Worm (Caenorhabditis elegans) whole organism, L4 larva: ENCODE measurements around the gene stdh-3.

Source experiments
- F26F4.8 ChIP-seq: fragments of 200-800 bp; sonication (Bioruptor generic); conservative IDR thresholded peaks from 2 replicates; pipeline ENCODE4 v1.3.6; 2022; ENCODE audit warnings: missing genetic modification characterization, missing compliant biosample characterization
- F44E2.7 ChIP-seq: fragments of 200-800 bp; sonication (Bioruptor generic); IDR thresholded peaks from 2 replicates; pipeline ENCODE4 v2.1.2; 2022; ENCODE audit warnings: missing genetic modification characterization, missing compliant biosample characterization
- T20F7.1 ChIP-seq: fragments of 200-800 bp; sonication (Bioruptor generic); optimal IDR thresholded peaks from 2 replicates; lab custom pipeline; 2018; ENCODE audit warnings: mild to moderate bottlenecking, missing genetic modification characterization, missing compliant biosample characterization
- ZK337.2 ChIP-seq: fragments of 200-800 bp; sonication (Bioruptor generic); IDR thresholded peaks from 2 replicates; pipeline ENCODE4 v1.3.6; 2022; ENCODE audit warnings: missing genetic modification reagents, missing genetic modification characterization, missing compliant biosample characterization
- aha-1 ChIP-seq: fragments of 150-350 bp; peaks from one replicate; lab custom pipeline; 2014; ENCODE audit warnings: missing biosample characterization, missing genetic modification characterization
- attf-4 ChIP-seq: sonication (generic microtip); optimal IDR thresholded peaks from 3 replicates; lab custom pipeline; 2017; ENCODE audit warnings: missing biosample characterization, missing genetic modification characterization
- ceh-28 ChIP-seq: fragments of 150-350 bp; optimal IDR thresholded peaks from 2 replicates; lab custom pipeline; 2014; ENCODE audit warnings: missing biosample characterization, missing genetic modification reagents, missing genetic modification characterization
- ceh-32 ChIP-seq: sonication (generic microtip); optimal IDR thresholded peaks from 2 replicates; lab custom pipeline; 2016; ENCODE audit warnings: mild to moderate bottlenecking, missing genetic modification characterization, missing compliant biosample characterization; ENCODE audit not compliant: poor library complexity
- ceh-62 ChIP-seq: sonication (generic microtip); optimal IDR thresholded peaks from 2 replicates; lab custom pipeline; 2017; ENCODE audit warnings: missing biosample characterization, missing genetic modification characterization
- ceh-82 ChIP-seq: sonication (generic microtip); optimal IDR thresholded peaks from 2 replicates; lab custom pipeline; 2017; ENCODE audit warnings: missing biosample characterization, missing genetic modification characterization
- cey-2 ChIP-seq: sonication (generic microtip); optimal IDR thresholded peaks from 3 replicates; lab custom pipeline; 2017; ENCODE audit warnings: missing genetic modification characterization, mild to moderate bottlenecking, missing compliant biosample characterization, antibody characterized with exemption, borderline replicate concordance; ENCODE audit not compliant: insufficient read depth
- daf-8 ChIP-seq: fragments of 200-800 bp; sonication (Bioruptor generic); IDR thresholded peaks from 2 replicates; pipeline ENCODE4 v1.3.6; 2022; ENCODE audit warnings: missing genetic modification characterization, missing compliant biosample characterization
- duxl-1 ChIP-seq: sonication (generic microtip); optimal IDR thresholded peaks from 2 replicates; lab custom pipeline; 2016; ENCODE audit warnings: mild to moderate bottlenecking, missing genetic modification characterization, moderate library complexity, missing compliant biosample characterization; ENCODE audit not compliant: poor library complexity
- egl-43 ChIP-seq: fragments of 200-800 bp; sonication (Bioruptor generic); IDR thresholded peaks from 2 replicates; pipeline ENCODE4 v1.3.6; 2022; ENCODE audit warnings: missing genetic modification reagents, missing genetic modification characterization, missing compliant biosample characterization
- hlh-11 ChIP-seq: fragments of 200-800 bp; sonication (Bioruptor generic); optimal IDR thresholded peaks from 2 replicates; lab custom pipeline; 2018; ENCODE audit warnings: mild to moderate bottlenecking, missing genetic modification characterization, missing compliant biosample characterization
- lim-7 ChIP-seq: fragments of 200-800 bp; sonication (Bioruptor generic); IDR thresholded peaks from 2 replicates; pipeline ENCODE4 v1.3.6; 2022; ENCODE audit warnings: missing genetic modification characterization, missing compliant biosample characterization
- lin-38 ChIP-seq: fragments of 200-800 bp; sonication (Bioruptor generic); IDR thresholded peaks from 2 replicates; pipeline ENCODE4 v1.3.6; 2022; ENCODE audit warnings: missing genetic modification reagents, missing genetic modification characterization, missing compliant biosample characterization
- lin-39 ChIP-seq: fragments of 150-350 bp; optimal IDR thresholded peaks from 2 replicates; lab custom pipeline; 2014; ENCODE audit warnings: missing biosample characterization, missing genetic modification reagents, missing genetic modification characterization
- madf-9 ChIP-seq: fragments of 200-800 bp; sonication (Bioruptor generic); conservative IDR thresholded peaks from 2 replicates; pipeline ENCODE4 v1.3.6; 2022; ENCODE audit warnings: missing genetic modification reagents, missing genetic modification characterization, missing compliant biosample characterization
- mdl-1 ChIP-seq, 2 experiments: fragments of 150-350 bp in 1 of 2; sonication (generic microtip) in 1 of 2; optimal IDR thresholded peaks; 2 replicates each; lab custom pipeline; 2014 to 2017; ENCODE audit warnings: missing biosample characterization in 2 of 2, missing genetic modification characterization in 2 of 2
- mdt-29 ChIP-seq: fragments of 200-800 bp; sonication (Bioruptor generic); IDR thresholded peaks from 2 replicates; pipeline ENCODE4 v1.3.6; 2022; ENCODE audit warnings: missing genetic modification reagents, missing genetic modification characterization, missing compliant biosample characterization
- mes-2 ChIP-seq: sonication (generic microtip); optimal IDR thresholded peaks from 2 replicates; lab custom pipeline; 2016; ENCODE audit warnings: missing genotype, mild to moderate bottlenecking, missing genetic modification characterization, missing compliant biosample characterization; ENCODE audit not compliant: poor library complexity, severe bottlenecking
- nhr-10 ChIP-seq: fragments of 150-350 bp; optimal IDR thresholded peaks from 2 replicates; lab custom pipeline; 2014; ENCODE audit warnings: missing biosample characterization, missing genetic modification characterization
- nhr-102 ChIP-seq: sonication (generic microtip); optimal IDR thresholded peaks from 2 replicates; lab custom pipeline; 2016; ENCODE audit warnings: mild to moderate bottlenecking, missing genetic modification characterization, moderate library complexity, missing compliant biosample characterization
- nhr-11 ChIP-seq: fragments of 150-350 bp; optimal IDR thresholded peaks from 2 replicates; lab custom pipeline; 2014; ENCODE audit warnings: missing biosample characterization, missing genetic modification characterization
- nhr-237 ChIP-seq: sonication (generic microtip); optimal IDR thresholded peaks from 2 replicates; lab custom pipeline; 2017; ENCODE audit warnings: missing biosample characterization, missing genetic modification characterization
- nhr-28 ChIP-seq: fragments of 150-350 bp; optimal IDR thresholded peaks from 2 replicates; lab custom pipeline; 2014; ENCODE audit warnings: missing biosample characterization, missing genetic modification characterization
- nhr-42 ChIP-seq: fragments of 200-800 bp; sonication (Bioruptor generic); IDR thresholded peaks from 2 replicates; pipeline ENCODE4 v1.3.6; 2022; ENCODE audit warnings: missing genetic modification characterization, missing compliant biosample characterization
- nhr-76 ChIP-seq: fragments of 150-350 bp; optimal IDR thresholded peaks from 2 replicates; lab custom pipeline; 2014; ENCODE audit warnings: missing biosample characterization, missing genetic modification characterization
- php-3 ChIP-seq: fragments of 200-800 bp; sonication (Bioruptor generic); IDR thresholded peaks from 2 replicates; pipeline ENCODE4 v1.3.6; 2022; ENCODE audit warnings: missing genetic modification reagents, missing genetic modification characterization, missing compliant biosample characterization
- rbr-2 ChIP-seq: sonication (generic microtip); optimal IDR thresholded peaks from 2 replicates; lab custom pipeline; 2016; ENCODE audit warnings: missing genotype, missing genetic modification characterization, missing compliant biosample characterization
- sdz-12 ChIP-seq: fragments of 200-800 bp; sonication (Bioruptor generic); optimal IDR thresholded peaks from 2 replicates; lab custom pipeline; 2018; ENCODE audit warnings: mild to moderate bottlenecking, missing genetic modification characterization, missing compliant biosample characterization
- snpc-1.2 ChIP-seq: fragments of 200-800 bp; sonication (Bioruptor generic); IDR thresholded peaks from 2 replicates; pipeline ENCODE4 v1.3.6; 2022; ENCODE audit warnings: missing genetic modification reagents, missing genetic modification characterization, missing compliant biosample characterization
- unc-130 ChIP-seq: sonication (generic microtip); optimal IDR thresholded peaks from 2 replicates; lab custom pipeline; 2016; ENCODE audit warnings: missing genetic modification reagents, missing genetic modification characterization, missing compliant biosample characterization
- unc-62 ChIP-seq, 3 experiments: fragments of 150-350 bp in 1 of 3; sonication (generic microtip); optimal IDR thresholded peaks in 2 of 3; peaks in 1 of 3; 1 replicate in 1 of 3; 2 replicates in 2 of 3; lab custom pipeline; 2014 to 2017; ENCODE audit warnings: missing biosample characterization in 3 of 3, missing genetic modification characterization in 3 of 3, missing genetic modification reagents in 3 of 3, missing genotype in 1 of 3
- zfp-3 ChIP-seq: fragments of 200-800 bp; sonication (Bioruptor generic); conservative IDR thresholded peaks from 2 replicates; pipeline ENCODE4 v1.3.6; 2022; ENCODE audit warnings: missing genetic modification reagents, missing genetic modification characterization, missing compliant biosample characterization
- ztf-7 ChIP-seq: fragments of 150-350 bp; optimal IDR thresholded peaks from 2 replicates; lab custom pipeline; 2014; ENCODE audit warnings: missing biosample characterization, missing genetic modification characterization

Gene stdh-3

DNA sequence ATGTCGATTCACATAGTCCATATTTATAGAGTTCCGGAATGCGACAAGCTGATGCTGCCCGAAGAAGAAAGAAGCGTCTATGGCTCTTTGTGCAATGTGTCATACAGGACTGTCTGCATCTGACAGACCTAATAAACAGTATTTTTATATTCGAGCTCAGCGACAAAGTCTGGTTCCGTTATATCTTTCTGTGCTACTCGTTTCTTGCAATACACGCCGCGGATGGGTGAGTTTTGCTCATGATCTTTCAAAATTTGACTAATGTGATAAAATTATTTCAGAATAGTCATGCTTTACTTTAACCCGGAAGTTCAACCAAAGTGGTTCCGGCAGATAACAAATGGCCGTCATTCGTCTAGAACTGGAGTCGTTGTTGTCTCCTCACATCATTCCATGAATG lies 40.7 kb upstream of the stdh-3 start:
- TF ChIP-seq madf-9 (no peak), zfp-3 (GFP tag; lab: Robert Waterston, UW) (no peak), cey-2 (tag; lab: Kevin White, UChicago) (no peak), lin-38 (GFP tag; lab: Robert Waterston, UW) (no peak), aha-1 (peak; percentile 90), nhr-76 (tag; lab: Kevin White, UChicago) (no peak), unc-62 (GFP tag; optimal IDR thresholded peaks at IDR 0.05 in 1 of 2; lab: Kevin White, UChicago) (peak in 1 of 2 experiments; percentile 55), unc-62 (tag; optimal IDR thresholded peaks at IDR 0.05; lab: Kevin White, UChicago) (no peak)

DNA sequence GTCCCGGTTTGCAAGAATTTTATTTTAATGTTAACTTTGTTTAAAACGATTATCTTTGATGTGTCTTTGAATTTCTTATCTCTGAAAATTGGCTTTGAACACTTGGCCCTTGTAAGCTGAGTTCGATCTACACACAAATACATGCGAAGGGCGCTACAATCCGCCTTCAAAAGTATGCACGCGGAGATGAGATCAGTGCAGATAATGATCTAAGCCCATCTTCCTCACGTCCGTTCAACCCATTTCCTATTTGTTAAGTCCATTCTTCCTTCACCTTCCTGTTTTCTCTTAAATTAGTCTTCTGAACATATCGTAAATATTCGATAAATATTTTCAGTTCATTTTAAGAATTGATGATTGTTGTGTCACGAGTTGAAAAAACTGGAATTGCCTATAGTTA lies 38.1 kb upstream of the stdh-3 start, which contains the start of gene nhr-175:
TSS of gene nhr-175 (plus strand) at position 339 of the 400 bp plus-strand sequence.
- TF ChIP-seq unc-130 (GFP tag; lab: Kevin White, UChicago) (no peak), ceh-32 (no peak), snpc-1.2 (GFP tag; lab: Robert Waterston, UW) (no peak), nhr-42 (GFP tag; lab: Robert Waterston, UW) (no peak), hlh-11 (tag; lab: Kevin White, UChicago) (no peak), sdz-12 (GFP tag; lab: Kevin White, UChicago) (no peak), mdl-1 (tag; optimal IDR thresholded peaks at IDR 0.05; lab: Kevin White, UChicago) (no peak), ZK337.2 (no peak), F44E2.7 (GFP tag; lab: Robert Waterston, UW) (no peak), php-3 (no peak), ztf-7 (no peak), lin-39 (tag; lab: Kevin White, UChicago) (no peak), mes-2 (no peak), F26F4.8 (GFP tag; lab: Robert Waterston, UW) (no peak)
- TF ChIP-seq, all 104 proteins: peak for 0

DNA sequence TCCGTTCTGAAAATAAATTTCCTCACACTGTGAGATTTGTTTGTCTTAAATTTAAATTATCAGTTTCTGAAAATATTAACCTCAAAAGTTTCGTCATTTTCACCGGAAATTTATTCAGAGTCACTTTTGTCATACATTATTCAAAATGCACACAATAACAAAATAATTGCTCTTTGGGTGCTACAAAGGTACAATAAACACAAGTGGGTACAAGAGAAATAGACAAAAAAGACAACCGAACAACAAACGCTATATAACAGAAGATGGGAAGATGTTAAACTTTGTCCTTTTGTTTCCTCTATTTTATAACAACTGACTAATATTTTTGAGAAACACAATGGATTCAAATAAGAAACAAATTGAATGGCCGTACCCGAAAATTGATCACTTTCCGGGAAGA lies 34.9 kb upstream of the stdh-3 start:
- TF ChIP-seq nhr-11 (tag; lab: Kevin White, UChicago) (peak; percentile 100), egl-43 (GFP tag; lab: Robert Waterston, UW) (no peak), nhr-28 (tag; lab: Kevin White, UChicago) (peak; percentile 89)

ce11 chrV:13872895-13873294 lies 31.5 kb upstream of the stdh-3 start, which contains the start of gene cpt-5:
Gene cpt-5, plus strand, starts transcription at chrV:13873195.
- no peak for TF ChIP-seq attf-4 (tag; lab: Kevin White, UChicago)
- no peak for TF ChIP-seq nhr-10 (tag; lab: Kevin White, UChicago)
- no peak for TF ChIP-seq php-3
- TF ChIP-seq rbr-2: no peak
- no peak for TF ChIP-seq mdt-29 (GFP tag; lab: Robert Waterston, UW)
- no peak for TF ChIP-seq T20F7.1 (GFP tag; lab: Kevin White, UChicago)
- TF ChIP-seq lim-7 (GFP tag; lab: Robert Waterston, UW): no peak
- no peak for TF ChIP-seq nhr-237
- TF ChIP-seq duxl-1 (tag; lab: Kevin White, UChicago): no peak
- no peak for TF ChIP-seq ceh-28 (tag; lab: Kevin White, UChicago)
- TF ChIP-seq nhr-102 (tag; lab: Kevin White, UChicago): no peak
- TF ChIP-seq mes-2: no peak
- no peak for TF ChIP-seq ceh-82
- no peak for TF ChIP-seq snpc-1.2 (GFP tag; lab: Robert Waterston, UW)
- no peak for TF ChIP-seq ceh-62 (tag; lab: Kevin White, UChicago)
- TF ChIP-seq daf-8: no peak
